Worm (Caenorhabditis elegans) whole organism, L4 larva: ENCODE results near the gene Y5H2A.1.

ENCODE experiments used
- D1046.2 ChIP-seq: fragments of 200-800 bp; sonication (Bioruptor generic); IDR thresholded peaks from 2 replicates; pipeline ENCODE4 v1.3.6; 2022; ENCODE audit warnings: missing genetic modification characterization, missing compliant biosample characterization
- F26F4.8 ChIP-seq: fragments of 200-800 bp; sonication (Bioruptor generic); conservative IDR thresholded peaks from 2 replicates; pipeline ENCODE4 v1.3.6; 2022; ENCODE audit warnings: missing genetic modification characterization, missing compliant biosample characterization
- F44E2.7 ChIP-seq: fragments of 200-800 bp; sonication (Bioruptor generic); IDR thresholded peaks from 2 replicates; pipeline ENCODE4 v2.1.2; 2022; ENCODE audit warnings: missing genetic modification characterization, missing compliant biosample characterization
- Y5F2A.4 ChIP-seq: fragments of 200-800 bp; sonication (Bioruptor generic); optimal IDR thresholded peaks from 2 replicates; lab custom pipeline; 2018; ENCODE audit warnings: mild to moderate bottlenecking, missing genetic modification characterization, missing compliant biosample characterization
- Y75B8A.6 ChIP-seq: fragments of 200-800 bp; sonication (Bioruptor generic); IDR thresholded peaks from 2 replicates; pipeline ENCODE4 v1.3.6; 2022; ENCODE audit warnings: missing genetic modification reagents, missing genetic modification characterization, missing compliant biosample characterization
- ZK546.5 ChIP-seq, 2 experiments: sonication (generic microtip); optimal IDR thresholded peaks; 2 replicates each; lab custom pipeline; 2017; ENCODE audit warnings: missing biosample characterization in 2 of 2, missing genetic modification characterization in 2 of 2
- aly-2 ChIP-seq: sonication (generic microtip); optimal IDR thresholded peaks from 2 replicates; lab custom pipeline; 2018; ENCODE audit warnings: missing biosample characterization, missing genetic modification characterization
- ama-1 ChIP-seq: fragments of 150-350 bp; optimal IDR thresholded peaks from 2 replicates; lab custom pipeline; 2014; ENCODE audit warnings: inconsistent platforms, mixed read lengths
- arid-1 ChIP-seq: fragments of 200-800 bp; sonication (Bioruptor generic); conservative IDR thresholded peaks from 2 replicates; pipeline ENCODE4 v1.3.6; 2022; ENCODE audit warnings: missing genetic modification reagents, missing genetic modification characterization, missing compliant biosample characterization
- attf-4 ChIP-seq: sonication (generic microtip); optimal IDR thresholded peaks from 3 replicates; lab custom pipeline; 2017; ENCODE audit warnings: missing biosample characterization, missing genetic modification characterization
- ceh-20 ChIP-seq: fragments of 200-800 bp; sonication (Bioruptor generic); IDR thresholded peaks from 2 replicates; pipeline ENCODE4 v1.3.6; 2022; ENCODE audit warnings: missing genetic modification reagents, missing genetic modification characterization, missing compliant biosample characterization
- ceh-28 ChIP-seq: fragments of 150-350 bp; optimal IDR thresholded peaks from 2 replicates; lab custom pipeline; 2014; ENCODE audit warnings: missing biosample characterization, missing genetic modification reagents, missing genetic modification characterization
- ceh-62 ChIP-seq: sonication (generic microtip); optimal IDR thresholded peaks from 2 replicates; lab custom pipeline; 2017; ENCODE audit warnings: missing biosample characterization, missing genetic modification characterization
- ces-1 ChIP-seq: fragments of 150-350 bp; sonication (generic microtip); optimal IDR thresholded peaks from 4 replicates; lab custom pipeline; 2014; ENCODE audit warnings: missing biosample characterization, missing genetic modification reagents, missing genetic modification characterization
- daf-12 ChIP-seq: fragments of 150-350 bp; optimal IDR thresholded peaks from 2 replicates; lab custom pipeline; 2014; ENCODE audit warnings: missing biosample characterization, missing genetic modification reagents, missing genetic modification characterization
- daf-16 ChIP-seq, 3 experiments: sonication (generic microtip); optimal IDR thresholded peaks; 2 replicates each; lab custom pipeline; 2016 to 2017; ENCODE audit warnings: missing genetic modification characterization in 3 of 3, missing genetic modification reagents in 3 of 3, mild to moderate bottlenecking in 2 of 3, missing compliant biosample characterization in 2 of 3, missing biosample characterization in 1 of 3, moderate library complexity in 1 of 3
- daf-8 ChIP-seq: fragments of 200-800 bp; sonication (Bioruptor generic); IDR thresholded peaks from 2 replicates; pipeline ENCODE4 v1.3.6; 2022; ENCODE audit warnings: missing genetic modification characterization, missing compliant biosample characterization
- dmd-6 ChIP-seq: fragments of 200-800 bp; sonication (Bioruptor generic); IDR thresholded peaks from 2 replicates; pipeline ENCODE4 v1.3.6; 2022; ENCODE audit warnings: missing genetic modification reagents, missing genetic modification characterization, missing compliant biosample characterization
- dve-1 ChIP-seq: sonication (generic microtip); optimal IDR thresholded peaks from 2 replicates; lab custom pipeline; 2017; ENCODE audit warnings: antibody characterized with exemption, mild to moderate bottlenecking, missing genetic modification characterization, missing compliant biosample characterization; ENCODE audit not compliant: insufficient read depth
- gei-8 ChIP-seq: fragments of 200-800 bp; sonication (Bioruptor generic); optimal IDR thresholded peaks from 2 replicates; lab custom pipeline; 2018; ENCODE audit warnings: mild to moderate bottlenecking, missing genetic modification characterization, missing compliant biosample characterization
- hif-1 ChIP-seq, 2 experiments: sonication (generic microtip); optimal IDR thresholded peaks; 2 replicates each; lab custom pipeline; 2016 to 2017; ENCODE audit warnings: missing compliant biosample characterization in 2 of 2, missing genetic modification characterization in 2 of 2, missing genetic modification reagents in 2 of 2, missing genotype in 2 of 2, mild to moderate bottlenecking in 1 of 2
- lin-1 ChIP-seq: fragments of 200-800 bp; sonication (Bioruptor generic); IDR thresholded peaks from 2 replicates; pipeline ENCODE4 v1.3.6; 2022; ENCODE audit warnings: missing genetic modification reagents, missing genetic modification characterization, missing compliant biosample characterization
- lin-13 ChIP-seq: fragments of 150-350 bp; optimal IDR thresholded peaks from 2 replicates; lab custom pipeline; 2014; ENCODE audit warnings: missing biosample characterization, missing genetic modification reagents, missing genetic modification characterization
- lin-15B ChIP-seq: fragments of 150-350 bp; sonication (generic microtip); optimal IDR thresholded peaks from 3 replicates; lab custom pipeline; 2014; ENCODE audit warnings: missing biosample characterization, missing genetic modification characterization
- lin-39 ChIP-seq: fragments of 150-350 bp; optimal IDR thresholded peaks from 2 replicates; lab custom pipeline; 2014; ENCODE audit warnings: missing biosample characterization, missing genetic modification reagents, missing genetic modification characterization
- lir-3 ChIP-seq: sonication (generic microtip); optimal IDR thresholded peaks from 2 replicates; lab custom pipeline; 2016; ENCODE audit warnings: mild to moderate bottlenecking, missing genetic modification characterization, missing compliant biosample characterization
- mdl-1 ChIP-seq, 2 experiments: fragments of 150-350 bp in 1 of 2; sonication (generic microtip) in 1 of 2; optimal IDR thresholded peaks; 2 replicates each; lab custom pipeline; 2014 to 2017; ENCODE audit warnings: missing biosample characterization in 2 of 2, missing genetic modification characterization in 2 of 2
- mes-2 ChIP-seq: sonication (generic microtip); optimal IDR thresholded peaks from 2 replicates; lab custom pipeline; 2016; ENCODE audit warnings: missing genotype, mild to moderate bottlenecking, missing genetic modification characterization, missing compliant biosample characterization; ENCODE audit not compliant: poor library complexity, severe bottlenecking
- nhr-10 ChIP-seq: fragments of 150-350 bp; optimal IDR thresholded peaks from 2 replicates; lab custom pipeline; 2014; ENCODE audit warnings: missing biosample characterization, missing genetic modification characterization
- nhr-102 ChIP-seq: sonication (generic microtip); optimal IDR thresholded peaks from 2 replicates; lab custom pipeline; 2016; ENCODE audit warnings: mild to moderate bottlenecking, missing genetic modification characterization, moderate library complexity, missing compliant biosample characterization
- nhr-237 ChIP-seq: sonication (generic microtip); optimal IDR thresholded peaks from 2 replicates; lab custom pipeline; 2017; ENCODE audit warnings: missing biosample characterization, missing genetic modification characterization
- nhr-25 ChIP-seq: sonication (generic microtip); optimal IDR thresholded peaks from 2 replicates; lab custom pipeline; 2017; ENCODE audit warnings: missing genetic modification characterization, mild to moderate bottlenecking, missing compliant biosample characterization, antibody characterized with exemption, moderate library complexity, borderline replicate concordance; ENCODE audit not compliant: insufficient read depth
- nhr-28 ChIP-seq: fragments of 150-350 bp; optimal IDR thresholded peaks from 2 replicates; lab custom pipeline; 2014; ENCODE audit warnings: missing biosample characterization, missing genetic modification characterization
- nhr-41 ChIP-seq: fragments of 200-800 bp; sonication (Bioruptor generic); IDR thresholded peaks from 2 replicates; pipeline ENCODE4 v1.3.6; 2022; ENCODE audit warnings: missing genetic modification reagents, missing genetic modification characterization, missing compliant biosample characterization
- nhr-77 ChIP-seq: fragments of 150-350 bp; optimal IDR thresholded peaks from 2 replicates; lab custom pipeline; 2014; ENCODE audit warnings: missing biosample characterization, missing genetic modification characterization
- php-3 ChIP-seq: fragments of 200-800 bp; sonication (Bioruptor generic); IDR thresholded peaks from 2 replicates; pipeline ENCODE4 v1.3.6; 2022; ENCODE audit warnings: missing genetic modification reagents, missing genetic modification characterization, missing compliant biosample characterization
- set-16 ChIP-seq: fragments of 200-800 bp; sonication (Bioruptor generic); IDR thresholded peaks from 2 replicates; pipeline ENCODE4 v1.3.6; 2022; ENCODE audit warnings: missing genetic modification reagents, missing genetic modification characterization, missing compliant biosample characterization
- spr-3 ChIP-seq: fragments of 200-800 bp; sonication (Bioruptor generic); optimal IDR thresholded peaks from 2 replicates; lab custom pipeline; 2018; ENCODE audit warnings: mild to moderate bottlenecking, missing genetic modification characterization, missing compliant biosample characterization
- tra-1 ChIP-seq: fragments of 200-800 bp; sonication (Bioruptor generic); IDR thresholded peaks from 2 replicates; pipeline ENCODE4 v1.3.6; 2022; ENCODE audit warnings: missing genetic modification reagents, missing genetic modification characterization, missing compliant biosample characterization
- unc-39 ChIP-seq: sonication (generic microtip); optimal IDR thresholded peaks from 2 replicates; lab custom pipeline; 2017; ENCODE audit warnings: missing biosample characterization, missing genetic modification characterization
- unc-62 ChIP-seq, 3 experiments: fragments of 150-350 bp in 1 of 3; sonication (generic microtip); optimal IDR thresholded peaks in 2 of 3; peaks in 1 of 3; 1 replicate in 1 of 3; 2 replicates in 2 of 3; lab custom pipeline; 2014 to 2017; ENCODE audit warnings: missing biosample characterization in 3 of 3, missing genetic modification characterization in 3 of 3, missing genetic modification reagents in 3 of 3, missing genotype in 1 of 3
- zfp-3 ChIP-seq: fragments of 200-800 bp; sonication (Bioruptor generic); conservative IDR thresholded peaks from 2 replicates; pipeline ENCODE4 v1.3.6; 2022; ENCODE audit warnings: missing genetic modification reagents, missing genetic modification characterization, missing compliant biosample characterization
- ztf-7 ChIP-seq: fragments of 150-350 bp; optimal IDR thresholded peaks from 2 replicates; lab custom pipeline; 2014; ENCODE audit warnings: missing biosample characterization, missing genetic modification characterization

Y5H2A.1 gene

DNA sequence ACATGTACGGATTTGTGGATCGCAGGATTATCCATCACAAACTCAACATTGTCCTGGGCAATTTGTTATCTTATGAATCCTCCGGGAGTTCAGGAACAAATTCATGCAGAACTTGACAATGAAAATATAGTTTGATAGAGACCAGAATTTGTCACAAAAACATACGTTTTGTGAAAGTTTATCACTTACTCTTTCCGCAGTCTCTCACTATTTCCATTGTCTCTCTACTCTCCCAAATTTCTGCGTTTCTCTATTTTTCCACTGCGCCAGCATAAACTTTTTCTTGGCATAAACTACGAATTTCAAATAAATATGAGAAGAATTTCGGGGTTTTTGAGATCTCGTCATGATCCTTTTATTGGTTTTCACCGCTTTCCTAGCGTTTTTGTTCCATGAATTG lies 29.0 kb downstream of the Y5H2A.1 start, which contains the start of gene cyp-33C3:
Gene cyp-33C3, plus strand, starts transcription at position 149 of the 400 bp plus-strand sequence.
- peak; percentile 84 for TF ChIP-seq nhr-28
- no peak for TF ChIP-seq zfp-3
- no peak for TF ChIP-seq daf-8 (GFP tag; lab: Robert Waterston, UW)
- no peak for TF ChIP-seq daf-16 (GFP tag; optimal IDR thresholded peaks at IDR 0.05; lab: Kevin White, UChicago)
- peak; percentile 9 for TF ChIP-seq daf-16 (tag; optimal IDR thresholded peaks at IDR 0.05; lab: Kevin White, UChicago)
- TF ChIP-seq ceh-28 = no peak
- no peak for TF ChIP-seq arid-1 (GFP tag; lab: Robert Waterston, UW)
- TF ChIP-seq dmd-6 (GFP tag; lab: Robert Waterston, UW) = peak; percentile 28; the same call in 1 of the 2 replicates

DNA sequence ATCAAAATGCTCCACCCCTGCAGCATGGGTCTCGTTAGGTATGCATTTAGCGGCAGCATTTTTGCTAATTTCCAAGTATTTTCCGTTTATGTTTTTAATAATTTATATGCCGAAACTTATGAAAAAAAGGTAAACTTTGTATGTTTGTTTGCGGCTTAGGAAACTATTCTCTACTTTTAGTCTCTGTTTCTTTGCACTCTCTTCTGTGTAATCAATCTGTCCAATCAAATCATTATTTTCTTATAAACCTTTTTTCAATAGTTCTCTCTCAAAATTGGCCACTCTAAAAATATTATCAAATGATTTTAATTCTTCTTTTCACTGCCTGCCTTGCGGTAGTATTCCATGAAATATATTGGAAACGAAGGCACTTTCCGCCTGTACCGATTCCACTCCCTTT lies 33.6 kb downstream of the Y5H2A.1 start:
- TF ChIP-seq ces-1 (GFP tag; lab: Kevin White, UChicago) (no peak), daf-12 (tag; lab: Kevin White, UChicago) (no peak), nhr-28 (peak; percentile 28), ztf-7 (no peak), ZK546.5 (tag; optimal IDR thresholded peaks at IDR 0.05; lab: Kevin White, UChicago) (no peak), F44E2.7 (no peak), mdl-1 (tag; optimal IDR thresholded peaks at IDR 0.05; lab: Kevin White, UChicago) (no peak), unc-62 (GFP tag; optimal IDR thresholded peaks at IDR 0.05 in 1 of 2; lab: Kevin White, UChicago) (peak in 1 of 2 experiments; percentile 28), unc-62 (tag; optimal IDR thresholded peaks at IDR 0.05; lab: Kevin White, UChicago) (no peak), nhr-10 (tag; lab: Kevin White, UChicago) (no peak), unc-39 (tag; lab: Kevin White, UChicago) (no peak), daf-16 (GFP tag; optimal IDR thresholded peaks at IDR 0.05; lab: Kevin White, UChicago) (no peak), daf-16 (tag; optimal IDR thresholded peaks at IDR 0.05; lab: Kevin White, UChicago) (peak; percentile 37), dve-1 (tag; lab: Kevin White, UChicago) (peak; percentile 14), nhr-41 (GFP tag; lab: Robert Waterston, UW) (no peak)

DNA sequence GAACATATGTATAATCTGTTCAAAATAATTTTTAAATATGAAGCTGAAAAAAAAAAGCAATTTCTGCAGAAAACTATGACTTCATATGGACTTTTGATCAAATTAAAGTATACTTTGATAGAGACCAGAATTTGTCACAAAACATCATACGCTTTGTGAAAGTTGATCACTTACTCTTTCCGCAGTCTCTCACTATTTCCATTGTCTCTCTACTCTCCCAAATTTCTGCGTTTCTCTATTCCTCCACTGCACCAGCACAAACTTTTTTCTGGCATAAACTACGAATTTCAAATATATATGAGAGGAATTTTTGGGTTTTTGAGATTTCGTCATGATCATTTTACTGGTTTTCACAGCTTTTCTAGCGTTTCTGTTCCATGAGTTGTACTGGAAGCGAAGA lies 35.8 kb downstream of the Y5H2A.1 start, which contains the start of gene cyp-33C4:
Gene cyp-33C4, plus strand, starts transcription at position 293 of the 400 bp plus-strand sequence.
- TF ChIP-seq mes-2 (tag; lab: Kevin White, UChicago) = no peak
- TF ChIP-seq unc-62 (GFP tag; optimal IDR thresholded peaks at IDR 0.05 in 1 of 2; lab: Kevin White, UChicago) = peak in 1 of 2 experiments; percentile 35
- TF ChIP-seq unc-62 (tag; optimal IDR thresholded peaks at IDR 0.05; lab: Kevin White, UChicago) = no peak
- TF ChIP-seq Y75B8A.6 (GFP tag; lab: Robert Waterston, UW) = no peak
- TF ChIP-seq dve-1 (tag; lab: Kevin White, UChicago) = peak; percentile 34
- TF ChIP-seq F26F4.8 (GFP tag; lab: Robert Waterston, UW) = no peak
- peak; percentile 91 for TF ChIP-seq nhr-28
- TF ChIP-seq nhr-77 (tag; lab: Kevin White, UChicago) = peak; percentile 14
- TF ChIP-seq zfp-3 = no peak
- TF ChIP-seq spr-3 (GFP tag; lab: Kevin White, UChicago) = no peak
- TF ChIP-seq F44E2.7 = no peak
- TF ChIP-seq tra-1 (GFP tag; lab: Robert Waterston, UW) = no peak
- TF ChIP-seq ama-1 (lab: Kevin White, UChicago) = no peak
- TF ChIP-seq ces-1 (GFP tag; lab: Kevin White, UChicago) = no peak
- no peak for TF ChIP-seq hif-1 (tag; optimal IDR thresholded peaks at IDR 0.05; lab: Kevin White, UChicago)
- no peak for TF ChIP-seq ztf-7
- TF ChIP-seq lir-3 (tag; lab: Kevin White, UChicago) = no peak
- peak; percentile 8 for TF ChIP-seq nhr-102
- no peak for TF ChIP-seq Y5F2A.4
- no peak for TF ChIP-seq ceh-62
- no peak for TF ChIP-seq daf-12 (tag; lab: Kevin White, UChicago)
- TF ChIP-seq ZK546.5 (tag; optimal IDR thresholded peaks at IDR 0.05; lab: Kevin White, UChicago) = no peak
- no peak for TF ChIP-seq nhr-41 (GFP tag; lab: Robert Waterston, UW)
- TF ChIP-seq daf-16 (GFP tag; optimal IDR thresholded peaks at IDR 0.05; lab: Kevin White, UChicago) = no peak
- TF ChIP-seq daf-16 (tag; optimal IDR thresholded peaks at IDR 0.05; lab: Kevin White, UChicago) = peak; percentile 10
- no peak for TF ChIP-seq php-3 (GFP tag; lab: Robert Waterston, UW)
- no peak for TF ChIP-seq D1046.2 (GFP tag; lab: Robert Waterston, UW)
- TF ChIP-seq dmd-6 (GFP tag; lab: Robert Waterston, UW) = peak; percentile 75
- TF ChIP-seq aly-2 = no peak
- TF ChIP-seq ceh-20 = no peak
- no peak for TF ChIP-seq nhr-25
- no peak for TF ChIP-seq lin-13 (GFP tag; lab: Kevin White, UChicago)
- TF ChIP-seq nhr-237 (tag; lab: Kevin White, UChicago) = no peak
- no peak for TF ChIP-seq gei-8 (GFP tag; lab: Kevin White, UChicago)
- TF ChIP-seq lin-1 (GFP tag; lab: Robert Waterston, UW) = no peak
- no peak for TF ChIP-seq lin-15B
- no peak for TF ChIP-seq set-16 (GFP tag; lab: Robert Waterston, UW)
- no peak for TF ChIP-seq attf-4 (tag; lab: Kevin White, UChicago)
- no peak for TF ChIP-seq lin-39 (tag; lab: Kevin White, UChicago)
